Comparison of ENCODE assay signal across 1 fruit fly cellular context in the genomic region with DNA sequence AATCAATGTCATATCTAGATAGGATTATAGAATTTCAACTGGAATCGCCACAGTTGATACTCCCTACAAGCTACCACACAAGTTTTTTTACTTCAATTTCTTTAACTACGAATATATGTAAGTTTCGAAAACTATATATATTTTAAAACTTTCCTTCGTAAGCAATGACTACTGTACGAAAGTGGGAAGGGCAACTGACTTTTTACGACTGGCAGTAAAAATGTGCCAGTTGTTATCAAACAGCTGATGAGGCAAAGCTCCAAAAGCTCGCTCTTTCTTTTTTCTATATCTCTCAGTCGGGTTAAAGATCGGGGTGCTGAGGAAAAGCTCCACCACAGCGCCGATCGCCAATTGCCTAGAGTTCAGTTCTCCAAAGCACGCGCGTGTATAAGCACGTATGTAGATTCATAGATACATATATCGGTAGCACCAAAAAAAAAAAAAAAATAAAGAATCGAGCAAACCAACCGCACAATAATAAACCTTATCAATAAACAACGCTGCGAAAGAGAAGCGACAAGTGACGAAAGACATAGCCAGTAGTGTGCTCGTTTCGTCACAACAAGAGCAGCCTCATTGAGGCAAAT.
TF ChIP-seq lines count a peak whose summit lies in the region.

No protein-coding gene starts in this region.

TF ChIP-seq in whole organism, embryonic, 481 proteins besides CTCF, POLR2A, EP300 and RAD21 (continued from another document):
- no peak for TF ChIP-seq Elba2 (GFP tag; optimal IDR thresholded peaks at IDR 0.05; lab: Kevin White, UChicago)
- no peak for TF ChIP-seq pros (GFP tag; optimal IDR thresholded peaks at IDR 0.05; lab: Kevin White, UChicago)
- no peak for TF ChIP-seq cad (GFP tag; optimal IDR thresholded peaks at IDR 0.05; lab: Kevin White, UChicago)
- no peak for TF ChIP-seq pan (optimal IDR thresholded peaks at IDR 0.05; lab: Kevin White, UChicago)
- TF ChIP-seq pan (GFP tag; optimal IDR thresholded peaks at IDR 0.05 in 1 of 2, IDR thresholded peaks at IDR 0.05 in 1 of 2), result peak in 1 of 2 experiments; percentile 78
- TF ChIP-seq Adf1 (GFP tag; IDR thresholded peaks at IDR 0.05; lab: Robert Waterston, UW), result peak; percentile 51; the same call in 1 of the 2 replicates
- peak; percentile 46; the same call in 1 of the 2 replicates for TF ChIP-seq Drgx (GFP tag; IDR thresholded peaks at IDR 0.05; lab: Robert Waterston, UW)
- peak; percentile 55; the same call in 2 of the 3 replicates for TF ChIP-seq Dbx (GFP tag; IDR thresholded peaks at IDR 0.05; lab: Robert Waterston, UW)
- TF ChIP-seq row (GFP tag; IDR thresholded peaks at IDR 0.05; lab: Robert Waterston, UW), result peak; percentile 79
- no peak for TF ChIP-seq kni (GFP tag; optimal IDR thresholded peaks at IDR 0.05; lab: Kevin White, UChicago)
- peak; percentile 75; the same call in 1 of the 2 replicates for TF ChIP-seq CG14014 (GFP tag; IDR thresholded peaks at IDR 0.05; lab: Robert Waterston, UW)
- peak; percentile 7 for TF ChIP-seq pnt (GFP tag; optimal IDR thresholded peaks at IDR 0.05; lab: Kevin White, UChicago)
